Worm (Caenorhabditis elegans): ENCODE data around the gene gldi-4.

ce11 chrIV:7067446-7067845 lies 50.0 kb downstream of the gldi-4 start:
- no peak for TF ChIP-seq pqm-1 (tag; optimal IDR thresholded peaks at IDR 0.05)
- no peak for TF ChIP-seq ama-1 (optimal IDR thresholded peaks at IDR 0.05)
- TF ChIP-seq unc-62 (GFP tag; optimal IDR thresholded peaks at IDR 0.05), result no peak
- no peak for TF ChIP-seq elt-1 (tag; optimal IDR thresholded peaks at IDR 0.05)
- no peak for TF ChIP-seq nhr-237 (tag; optimal IDR thresholded peaks at IDR 0.05)
- no peak for TF ChIP-seq nhr-12 (tag; optimal IDR thresholded peaks at IDR 0.05)
- TF ChIP-seq snpc-4 (tag; optimal IDR thresholded peaks at IDR 0.05), result no peak
- no peak for TF ChIP-seq fos-1 (tag; optimal IDR thresholded peaks at IDR 0.05)
- no peak for TF ChIP-seq nhr-67 (tag; optimal IDR thresholded peaks at IDR 0.05)
- no peak for TF ChIP-seq ZK546.5 (tag; optimal IDR thresholded peaks at IDR 0.05)
- TF ChIP-seq nhr-28 (tag; optimal IDR thresholded peaks at IDR 0.05), result no peak
